Worm (Caenorhabditis elegans): Measurements from ENCODE around the gene atg-2.
A peak's percentile ranks its signal among the peaks of the same experiment; 100 is the strongest.

Gene atg-2

DNA sequence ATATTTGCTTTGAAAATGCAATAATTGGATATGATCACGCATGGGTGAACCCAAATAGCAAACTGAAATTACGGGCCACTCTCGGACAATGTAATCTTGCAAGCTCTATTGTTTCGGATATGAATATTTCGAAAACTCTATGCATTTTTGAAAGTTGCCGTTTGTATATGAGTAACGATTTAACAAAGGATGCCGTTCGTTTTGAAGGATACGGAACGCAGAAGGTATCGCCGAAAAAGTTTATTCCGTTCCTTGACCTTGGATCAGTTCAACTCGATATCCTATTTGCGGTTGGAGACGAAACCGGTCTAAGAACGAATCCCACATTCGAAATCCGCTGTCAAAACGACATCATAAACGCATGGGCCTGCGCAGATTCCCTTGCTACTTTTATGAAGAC is 6.5 kb downstream of the atg-2 start:
- TF ChIP-seq ztf-11 (tag; optimal IDR thresholded peaks at IDR 0.05): no peak
- TF ChIP-seq sma-9 (GFP tag; optimal IDR thresholded peaks at IDR 0.05): no peak
- no peak for TF ChIP-seq sma-9 (tag; optimal IDR thresholded peaks at IDR 0.05)
- no peak for TF ChIP-seq peb-1 (tag; optimal IDR thresholded peaks at IDR 0.05)
- TF ChIP-seq nhr-77 (tag; optimal IDR thresholded peaks at IDR 0.05): no peak
- no peak for TF ChIP-seq lin-39 (tag; optimal IDR thresholded peaks at IDR 0.05)
- TF ChIP-seq zag-1 (tag; optimal IDR thresholded peaks at IDR 0.05): no peak
- TF ChIP-seq skn-1 (tag; optimal IDR thresholded peaks at IDR 0.05): no peak
- no peak for TF ChIP-seq aly-2 (tag; optimal IDR thresholded peaks at IDR 0.05)
- no peak for TF ChIP-seq unc-55 (GFP tag; optimal IDR thresholded peaks at IDR 0.05)
- no peak for TF ChIP-seq sem-4 (tag; optimal IDR thresholded peaks at IDR 0.05)
- TF ChIP-seq ztf-1 (GFP tag; conservative IDR thresholded peaks at IDR 0.05): no peak
- TF ChIP-seq lsy-2 (tag; optimal IDR thresholded peaks at IDR 0.05): no peak
- no peak for TF ChIP-seq blmp-1 (tag; optimal IDR thresholded peaks at IDR 0.05; ENCODE audit: insufficient read depth)
- TF ChIP-seq snpc-4 (tag; optimal IDR thresholded peaks at IDR 0.05): no peak
- no peak for TF ChIP-seq alr-1 (tag; optimal IDR thresholded peaks at IDR 0.05)
- TF ChIP-seq sma-3 (GFP tag; optimal IDR thresholded peaks at IDR 0.05): no peak
- TF ChIP-seq fos-1 (tag; optimal IDR thresholded peaks at IDR 0.05): no peak

DNA sequence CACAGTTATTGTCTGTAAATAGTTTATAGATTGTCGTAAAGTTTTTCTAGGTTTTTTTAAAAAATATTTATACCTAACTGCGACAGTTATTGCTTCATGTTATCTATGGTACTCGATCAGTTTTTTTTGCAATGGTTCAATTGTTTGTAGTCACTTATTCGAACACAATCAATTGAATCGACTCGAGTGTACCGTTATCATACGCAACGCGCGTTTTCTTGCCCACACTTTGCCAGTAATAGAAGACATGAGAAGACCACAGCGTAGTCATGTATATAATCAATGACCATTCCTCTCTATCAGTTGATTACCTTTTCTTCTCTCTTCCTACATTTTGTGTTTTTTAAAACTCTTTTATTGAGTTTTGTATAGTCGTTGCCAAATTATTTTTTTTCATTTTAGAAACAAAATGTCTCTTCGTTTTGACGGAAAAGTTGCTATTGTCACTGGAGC is 11.5 kb downstream of the atg-2 start, which contains the start of gene dhs-28:
Gene dhs-28, plus strand, starts transcription at position 403 of the 453 bp plus-strand sequence.
- TF ChIP-seq sem-4 (tag; optimal IDR thresholded peaks at IDR 0.05) (no peak), skn-1 (tag; optimal IDR thresholded peaks at IDR 0.05) (no peak), F13H6.1 (tag; optimal IDR thresholded peaks at IDR 0.05) (peak; percentile 26), unc-62 (GFP tag; optimal IDR thresholded peaks at IDR 0.05) (no peak), zag-1 (tag; optimal IDR thresholded peaks at IDR 0.05) (no peak), nhr-237 (tag; optimal IDR thresholded peaks at IDR 0.05) (no peak), lin-13 (GFP tag; optimal IDR thresholded peaks at IDR 0.05) (no peak), nhr-129 (tag; optimal IDR thresholded peaks at IDR 0.05) (no peak), fos-1 (tag; optimal IDR thresholded peaks at IDR 0.05) (peak; percentile 84), ceh-82 (tag; optimal IDR thresholded peaks at IDR 0.05) (no peak), blmp-1 (tag; optimal IDR thresholded peaks at IDR 0.05; ENCODE audit: insufficient read depth) (no peak), mab-5 (tag; optimal IDR thresholded peaks at IDR 0.05) (no peak), ceh-16 (tag; optimal IDR thresholded peaks at IDR 0.05) (no peak), nhr-21 (tag; optimal IDR thresholded peaks at IDR 0.05) (no peak), peb-1 (tag; optimal IDR thresholded peaks at IDR 0.05) (no peak), ama-1 (optimal IDR thresholded peaks at IDR 0.05) (peak; percentile 27), elt-1 (tag; optimal IDR thresholded peaks at IDR 0.05) (no peak), dmd-4 (tag; optimal IDR thresholded peaks at IDR 0.05) (no peak), unc-39 (tag; optimal IDR thresholded peaks at IDR 0.05) (no peak), mdl-1 (tag; optimal IDR thresholded peaks at IDR 0.05) (no peak), nhr-11 (tag; optimal IDR thresholded peaks at IDR 0.05) (no peak), sma-3 (GFP tag; optimal IDR thresholded peaks at IDR 0.05) (peak; percentile 40), sma-9 (GFP tag; optimal IDR thresholded peaks at IDR 0.05) (peak; percentile 68), sma-9 (tag; optimal IDR thresholded peaks at IDR 0.05) (no peak), egl-27 (tag; optimal IDR thresholded peaks at IDR 0.05) (no peak), ZK546.5 (tag; optimal IDR thresholded peaks at IDR 0.05) (no peak), alr-1 (tag; optimal IDR thresholded peaks at IDR 0.05) (no peak), crh-2 (tag; optimal IDR thresholded peaks at IDR 0.05) (peak; percentile 53), Y55F3AM.14 (GFP tag; optimal IDR thresholded peaks at IDR 0.05) (no peak), lsy-2 (tag; optimal IDR thresholded peaks at IDR 0.05) (no peak)

DNA sequence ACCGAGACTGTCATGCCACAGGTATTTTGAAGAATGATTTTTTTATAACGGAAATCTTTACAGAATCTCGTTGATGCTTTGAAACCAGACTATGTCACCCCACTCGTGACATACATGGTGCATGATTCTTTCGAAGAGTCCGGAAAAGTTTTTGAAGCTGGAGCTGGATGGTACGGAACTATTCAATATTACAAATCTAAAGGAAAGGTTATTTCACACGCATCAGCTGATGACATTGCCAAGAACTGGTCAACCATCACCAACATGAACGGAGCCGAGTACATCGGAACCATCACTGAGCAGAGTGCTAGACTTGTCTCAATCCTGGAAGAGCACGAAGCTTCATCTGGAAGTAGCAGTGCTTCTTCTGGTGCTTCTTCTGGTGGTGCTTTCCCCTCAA is 12.6 kb downstream of the atg-2 start:
- no peak for TF ChIP-seq nhr-25 (tag; optimal IDR thresholded peaks at IDR 0.05)
- TF ChIP-seq mbf-1 (tag; optimal IDR thresholded peaks at IDR 0.05): no peak
- no peak for TF ChIP-seq unc-62 (GFP tag; optimal IDR thresholded peaks at IDR 0.05)
- TF ChIP-seq blmp-1 (tag; optimal IDR thresholded peaks at IDR 0.05; ENCODE audit: insufficient read depth): no peak
- no peak for TF ChIP-seq lin-39 (tag; optimal IDR thresholded peaks at IDR 0.05)
- no peak for TF ChIP-seq snpc-4 (tag; optimal IDR thresholded peaks at IDR 0.05)
- no peak for TF ChIP-seq ztf-1 (GFP tag; conservative IDR thresholded peaks at IDR 0.05)
- TF ChIP-seq lin-11 (tag; optimal IDR thresholded peaks at IDR 0.05): no peak
- TF ChIP-seq ama-1 (optimal IDR thresholded peaks at IDR 0.05): no peak
- TF ChIP-seq F13H6.1 (tag; optimal IDR thresholded peaks at IDR 0.05): no peak
- TF ChIP-seq lin-13 (GFP tag; optimal IDR thresholded peaks at IDR 0.05): no peak
- TF ChIP-seq nhr-11 (tag; optimal IDR thresholded peaks at IDR 0.05): no peak
- no peak for TF ChIP-seq Y55F3AM.14 (GFP tag; optimal IDR thresholded peaks at IDR 0.05)

All from whole organism, L2 larva.